Worm (Caenorhabditis elegans): Measurements from ENCODE around the gene F14D2.7.

DNA sequence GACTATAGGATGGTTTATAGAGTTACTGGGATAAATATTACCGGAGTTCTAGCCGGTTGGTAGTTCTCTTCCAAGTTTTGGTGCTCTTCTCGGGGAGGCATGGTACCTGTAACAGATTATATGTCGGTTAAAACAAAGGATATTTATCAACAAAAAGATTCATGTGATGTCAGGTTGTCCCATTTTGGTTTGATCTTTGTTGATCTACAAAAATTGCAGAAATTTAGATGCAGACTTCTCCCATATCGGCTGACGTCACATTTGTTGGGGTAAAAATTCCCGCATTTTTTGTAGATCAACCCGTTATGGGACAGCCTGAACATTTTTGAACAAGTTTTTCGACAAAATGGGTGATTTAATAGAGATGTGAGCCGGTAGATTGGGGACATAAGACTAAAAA lies 29.6 kb upstream of the F14D2.7 start, which contains the start of gene Y49F6C.7:
- TF ChIP-seq flt-1 (GFP tag; IDR thresholded peaks at IDR 0.05) (no peak), med-1 (GFP tag; optimal IDR thresholded peaks at IDR 0.05; ENCODE audit: insufficient read depth) (no peak), ztf-29 (GFP tag; IDR thresholded peaks at IDR 0.05) (no peak), T22C8.4 (GFP tag; IDR thresholded peaks at IDR 0.05) (no peak)

All from whole organism, midembryonic.